Worm (Caenorhabditis elegans): ENCODE data around the gene C04A11.1.
A peak's percentile ranks its signal among the peaks of the same experiment; 100 is the strongest.

Gene C04A11.1

DNA sequence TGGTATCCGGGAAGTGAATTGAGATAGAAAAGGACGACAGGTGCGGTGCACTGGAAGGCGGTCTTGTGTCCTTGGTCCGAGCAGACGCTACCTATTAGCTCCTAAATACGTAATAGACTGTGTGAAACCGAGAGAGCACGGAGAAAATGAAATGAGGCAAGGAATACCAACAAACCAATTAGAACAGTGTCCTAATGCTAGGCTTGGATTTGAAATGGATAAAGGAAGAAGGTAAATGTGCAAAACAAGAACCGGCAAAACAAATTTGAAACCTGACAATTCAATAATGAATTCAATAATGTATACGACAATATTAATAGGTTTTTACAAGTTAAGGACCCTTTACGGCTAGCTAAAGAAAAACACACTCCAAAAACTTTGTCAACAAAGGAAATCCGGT, 8.4 kb downstream of the C04A11.1 start, which contains the start of gene C04A11.2:
Gene C04A11.2 (minus strand): TSS at position 101 of the 400 bp plus-strand sequence.
- TF ChIP-seq nhr-25 (tag; optimal IDR thresholded peaks at IDR 0.05) (no peak), fkh-10 (GFP tag; optimal IDR thresholded peaks at IDR 0.05) (no peak), lin-39 (tag; optimal IDR thresholded peaks at IDR 0.05) (no peak), ama-1 (optimal IDR thresholded peaks at IDR 0.05) (no peak), hmg-11 (tag; optimal IDR thresholded peaks at IDR 0.05) (no peak), zag-1 (tag; optimal IDR thresholded peaks at IDR 0.05) (no peak), nfya-1 (tag; optimal IDR thresholded peaks at IDR 0.05; ENCODE audit: insufficient read depth) (no peak), egl-27 (tag; optimal IDR thresholded peaks at IDR 0.05) (no peak), tbx-2 (tag; optimal IDR thresholded peaks at IDR 0.05) (no peak), nhr-67 (tag; optimal IDR thresholded peaks at IDR 0.05) (no peak), mdl-1 (tag; optimal IDR thresholded peaks at IDR 0.05) (no peak), R02D3.7 (tag; optimal IDR thresholded peaks at IDR 0.05) (no peak), fkh-2 (tag; optimal IDR thresholded peaks at IDR 0.05) (no peak), nhr-77 (tag; optimal IDR thresholded peaks at IDR 0.05) (no peak), unc-62 (GFP tag; optimal IDR thresholded peaks at IDR 0.05) (no peak), mml-1 (tag; optimal IDR thresholded peaks at IDR 0.05) (no peak), elt-3 (tag; optimal IDR thresholded peaks at IDR 0.05) (no peak), pha-4 (tag; optimal IDR thresholded peaks at IDR 0.05) (no peak), lsy-12 (tag; optimal IDR thresholded peaks at IDR 0.05) (no peak)

DNA sequence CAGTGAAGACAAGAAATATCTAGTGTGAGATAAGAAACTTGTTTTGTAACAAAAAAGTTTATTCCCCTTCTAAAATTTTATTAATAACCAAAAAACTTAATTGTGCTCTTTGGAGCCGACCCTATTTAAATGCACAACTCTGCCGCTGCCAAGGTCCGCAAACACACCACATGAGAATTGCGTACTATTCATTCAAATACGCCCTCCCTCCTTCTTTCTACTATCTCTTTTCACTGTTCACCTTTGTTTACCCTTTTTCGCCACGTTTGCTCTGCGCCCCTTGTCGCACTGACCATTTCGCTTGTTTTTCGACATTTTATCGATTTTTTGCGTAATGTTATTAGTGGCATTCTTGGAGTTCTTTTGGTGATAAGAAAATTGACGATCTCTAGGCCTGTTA, 9.3 kb downstream of the C04A11.1 start:
- TF ChIP-seq ceh-16 (tag; optimal IDR thresholded peaks at IDR 0.05) (no peak), hmg-11 (tag; optimal IDR thresholded peaks at IDR 0.05) (peak; percentile 4), elt-1 (tag; optimal IDR thresholded peaks at IDR 0.05) (no peak), jun-1 (tag; optimal IDR thresholded peaks at IDR 0.05) (peak; percentile 12), fkh-2 (tag; optimal IDR thresholded peaks at IDR 0.05) (no peak), pha-4 (tag; optimal IDR thresholded peaks at IDR 0.05) (peak; percentile 96), ceh-28 (tag; optimal IDR thresholded peaks at IDR 0.05) (peak; percentile 54), tbx-2 (tag; optimal IDR thresholded peaks at IDR 0.05) (no peak), zag-1 (tag; optimal IDR thresholded peaks at IDR 0.05) (no peak), pqm-1 (tag; optimal IDR thresholded peaks at IDR 0.05) (peak; percentile 43), nfya-1 (tag; optimal IDR thresholded peaks at IDR 0.05; ENCODE audit: insufficient read depth) (peak; percentile 41), elt-2 (tag; optimal IDR thresholded peaks at IDR 0.05) (peak; percentile 71)

DNA sequence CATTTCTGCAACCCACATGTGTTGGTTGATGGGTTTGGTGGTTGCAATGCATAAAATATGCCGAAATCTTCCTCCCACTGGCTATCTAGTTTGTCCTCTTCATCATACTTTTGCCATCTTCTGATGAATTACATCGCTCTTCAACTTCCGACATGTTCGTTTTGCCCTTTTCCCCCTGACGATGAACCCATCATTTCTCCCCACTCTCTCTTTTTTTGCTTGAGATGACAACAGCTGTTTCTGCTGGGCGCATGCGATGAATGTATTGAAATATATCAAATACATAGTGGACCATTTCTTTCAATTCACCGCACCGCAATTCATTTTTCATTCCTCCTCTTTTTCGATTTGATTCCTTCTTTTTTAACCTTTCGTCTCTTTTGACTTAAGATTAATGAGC, 10.7 kb downstream of the C04A11.1 start:
- TF ChIP-seq lin-39 (tag; optimal IDR thresholded peaks at IDR 0.05) (peak; percentile 44), nhr-77 (tag; optimal IDR thresholded peaks at IDR 0.05) (no peak), zag-1 (tag; optimal IDR thresholded peaks at IDR 0.05) (no peak), tbx-2 (tag; optimal IDR thresholded peaks at IDR 0.05) (no peak), elt-2 (tag; optimal IDR thresholded peaks at IDR 0.05) (no peak), ceh-9 (tag; optimal IDR thresholded peaks at IDR 0.05) (no peak), ZK546.5 (tag; optimal IDR thresholded peaks at IDR 0.05) (no peak), lin-15B (tag; optimal IDR thresholded peaks at IDR 0.05) (no peak), R02D3.7 (tag; optimal IDR thresholded peaks at IDR 0.05) (no peak)

ce11 chrX:13672622-13673021, 12.3 kb downstream of the C04A11.1 start:
- TF ChIP-seq snpc-4 (tag; optimal IDR thresholded peaks at IDR 0.05): peak; percentile 1
- peak; percentile 73 for TF ChIP-seq elt-2 (tag; optimal IDR thresholded peaks at IDR 0.05)
- TF ChIP-seq pha-4 (tag; optimal IDR thresholded peaks at IDR 0.05): peak; percentile 24
- TF ChIP-seq nhr-23 (tag; optimal IDR thresholded peaks at IDR 0.05): no peak
- no peak for TF ChIP-seq eor-1 (tag; optimal IDR thresholded peaks at IDR 0.05)
- peak; percentile 56 for TF ChIP-seq pqm-1 (tag; optimal IDR thresholded peaks at IDR 0.05)

DNA sequence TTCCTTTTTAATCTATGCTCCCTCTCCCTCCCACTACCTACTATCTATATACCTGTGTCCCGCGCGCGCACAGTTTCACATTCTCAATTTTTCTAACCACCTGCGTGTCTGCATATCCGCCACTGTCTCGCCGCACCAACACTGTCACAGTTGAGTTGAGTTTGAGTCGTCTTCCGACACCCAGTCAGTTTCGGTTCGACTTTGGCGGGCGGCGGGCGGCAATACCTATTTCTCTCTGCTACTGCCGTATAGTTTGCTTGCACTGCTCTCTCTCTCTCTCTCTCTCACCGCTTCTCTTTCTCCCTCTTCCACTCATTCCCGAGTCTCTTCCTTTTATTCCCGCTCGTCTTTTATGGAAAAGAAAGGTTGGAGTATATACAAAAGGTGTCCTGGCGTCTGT, 15.1 kb downstream of the C04A11.1 start:
- TF ChIP-seq nhr-23 (tag; optimal IDR thresholded peaks at IDR 0.05) (peak; percentile 51), pha-4 (tag; optimal IDR thresholded peaks at IDR 0.05) (peak; percentile 37), jun-1 (tag; optimal IDR thresholded peaks at IDR 0.05) (peak; percentile 13), daf-12 (tag; optimal IDR thresholded peaks at IDR 0.05) (no peak), elt-2 (tag; optimal IDR thresholded peaks at IDR 0.05) (peak; percentile 40), nhr-25 (tag; optimal IDR thresholded peaks at IDR 0.05) (peak; percentile 7)

ce11 chrX:13676892-13677291, 16.6 kb downstream of the C04A11.1 start, which contains the start of gene gck-4:
gck-4 (plus strand) TSS chrX:13677192.
- no peak for TF ChIP-seq snpc-4 (tag; optimal IDR thresholded peaks at IDR 0.05)
- no peak for TF ChIP-seq lsy-12 (tag; optimal IDR thresholded peaks at IDR 0.05)
- no peak for TF ChIP-seq nfya-1 (tag; optimal IDR thresholded peaks at IDR 0.05; ENCODE audit: insufficient read depth)
- no peak for TF ChIP-seq nhr-76 (tag; optimal IDR thresholded peaks at IDR 0.05)
- no peak for TF ChIP-seq jun-1 (tag; optimal IDR thresholded peaks at IDR 0.05)
- TF ChIP-seq tbx-2 (tag; optimal IDR thresholded peaks at IDR 0.05): no peak
- TF ChIP-seq ama-1 (optimal IDR thresholded peaks at IDR 0.05): no peak
- TF ChIP-seq sea-2 (GFP tag; optimal IDR thresholded peaks at IDR 0.05): no peak
